Fruit fly (Drosophila melanogaster): Measurements from ENCODE around the gene Acsf3.

The Acsf3 gene

dm6 chrX:7291850-7292499 is 36.9 kb upstream of the Acsf3 start (continued):
- no peak for TF ChIP-seq CG9797 (GFP tag; optimal IDR thresholded peaks at IDR 0.05)
- peak; percentile 58 for TF ChIP-seq CG4707 (GFP tag; optimal IDR thresholded peaks at IDR 0.05)
- no peak for TF ChIP-seq B-H2 (GFP tag; optimal IDR thresholded peaks at IDR 0.05)
- peak; percentile 20 for TF ChIP-seq CG15073 (GFP tag; optimal IDR thresholded peaks at IDR 0.05)
- TF ChIP-seq NK7.1 (GFP tag; optimal IDR thresholded peaks at IDR 0.05): peak; percentile 56
- no peak for TF ChIP-seq yki (optimal IDR thresholded peaks at IDR 0.05)
- TF ChIP-seq scrt (GFP tag; optimal IDR thresholded peaks at IDR 0.05): peak; percentile 29
- TF ChIP-seq twi (tag; optimal IDR thresholded peaks at IDR 0.05): peak; percentile 68
- peak; percentile 80 for TF ChIP-seq dmrt99B (tag; optimal IDR thresholded peaks at IDR 0.05)
- TF ChIP-seq NfI (GFP tag; optimal IDR thresholded peaks at IDR 0.05): peak; percentile 21
- TF ChIP-seq Optix (GFP tag; IDR thresholded peaks at IDR 0.05): peak; percentile 39; the same call in 1 of the 3 replicates
- TF ChIP-seq lmd (GFP tag; IDR thresholded peaks at IDR 0.05): peak; percentile 63
- peak; percentile 30 for TF ChIP-seq dm (GFP tag; optimal IDR thresholded peaks at IDR 0.05)
- peak; percentile 41 for TF ChIP-seq CG31224 (GFP tag; IDR thresholded peaks at IDR 0.05)
- no peak for TF ChIP-seq hth (optimal IDR thresholded peaks at IDR 0.05)
- peak; percentile 64; the same call in 1 of the 3 replicates for TF ChIP-seq ci (GFP tag; IDR thresholded peaks at IDR 0.05)
- TF ChIP-seq CG34422 (GFP tag; IDR thresholded peaks at IDR 0.05): peak; percentile 71; the same call in 2 of the 3 replicates
- peak; percentile 51 for TF ChIP-seq onecut (GFP tag; IDR thresholded peaks at IDR 0.05)
- peak; percentile 50 for TF ChIP-seq cato (GFP tag; optimal IDR thresholded peaks at IDR 0.05; ENCODE audit: borderline replicate concordance)
- TF ChIP-seq Dbx (GFP tag; IDR thresholded peaks at IDR 0.05): no peak
- peak; percentile 58 for TF ChIP-seq CG17568 (GFP tag; optimal IDR thresholded peaks at IDR 0.05)
- TF ChIP-seq Meics (GFP tag; optimal IDR thresholded peaks at IDR 0.05): peak; percentile 22
- peak; percentile 49 for TF ChIP-seq CG4617 (GFP tag; optimal IDR thresholded peaks at IDR 0.05; ENCODE audit: borderline replicate concordance)
- no peak for TF ChIP-seq CG12769 (tag; optimal IDR thresholded peaks at IDR 0.05)
- TF ChIP-seq run (tag; optimal IDR thresholded peaks at IDR 0.05): peak; percentile 38
- no peak for TF ChIP-seq NC2α (GFP tag; optimal IDR thresholded peaks at IDR 0.05)
- peak; percentile 93 for TF ChIP-seq CG31441 (GFP tag; IDR thresholded peaks at IDR 0.05)
- TF ChIP-seq CG16779 (GFP tag; IDR thresholded peaks at IDR 0.05): no peak
- peak; percentile 74 for TF ChIP-seq CG8924 (tag; optimal IDR thresholded peaks at IDR 0.05)
- TF ChIP-seq Sry-β (GFP tag; optimal IDR thresholded peaks at IDR 0.05): peak; percentile 36
- peak; percentile 94 for TF ChIP-seq sens (GFP tag)
- peak; percentile 46 for TF ChIP-seq CG17802 (tag; optimal IDR thresholded peaks at IDR 0.05)
- TF ChIP-seq dan (GFP tag; IDR thresholded peaks at IDR 0.05): peak; percentile 72; the same call in 1 of the 2 replicates
- TF ChIP-seq emc (GFP tag; optimal IDR thresholded peaks at IDR 0.05): no peak
- no peak for TF ChIP-seq toy (GFP tag; IDR thresholded peaks at IDR 0.05)
- TF ChIP-seq pan (optimal IDR thresholded peaks at IDR 0.05): no peak
- peak in 1 of 2 experiments; percentile 60 for TF ChIP-seq pan (GFP tag; optimal IDR thresholded peaks at IDR 0.05 in 1 of 2, IDR thresholded peaks at IDR 0.05 in 1 of 2)
- peak; percentile 55 for TF ChIP-seq kay (GFP tag; optimal IDR thresholded peaks at IDR 0.05)
- no peak for TF ChIP-seq Hey (tag; optimal IDR thresholded peaks at IDR 0.05)
- peak; percentile 65 for TF ChIP-seq oc (tag; optimal IDR thresholded peaks at IDR 0.05)
- TF ChIP-seq tx (GFP tag; optimal IDR thresholded peaks at IDR 0.05): no peak
- TF ChIP-seq CG14667 (GFP tag; IDR thresholded peaks at IDR 0.05): peak; percentile 53
- TF ChIP-seq eve (GFP tag; optimal IDR thresholded peaks at IDR 0.05): peak in 1 of 2 experiments; percentile 72
- TF ChIP-seq CG13424 (tag; optimal IDR thresholded peaks at IDR 0.05): peak; percentile 82
- TF ChIP-seq YL-1 (GFP tag; optimal IDR thresholded peaks at IDR 0.05): no peak
- no peak for TF ChIP-seq nerfin-2 (GFP tag; IDR thresholded peaks at IDR 0.05; ENCODE audit: partially characterized antibody)
- no peak for TF ChIP-seq Hmr (GFP tag; optimal IDR thresholded peaks at IDR 0.05)
- no peak for TF ChIP-seq btn (GFP tag; optimal IDR thresholded peaks at IDR 0.05)
- TF ChIP-seq pita (GFP tag; optimal IDR thresholded peaks at IDR 0.05): no peak
- peak; percentile 64 for TF ChIP-seq gt (GFP tag; IDR thresholded peaks at IDR 0.05)
- no peak for TF ChIP-seq Lpt (GFP tag; optimal IDR thresholded peaks at IDR 0.05)
